Fruit fly (Drosophila melanogaster): ENCODE results near the gene CG16956.

DNA sequence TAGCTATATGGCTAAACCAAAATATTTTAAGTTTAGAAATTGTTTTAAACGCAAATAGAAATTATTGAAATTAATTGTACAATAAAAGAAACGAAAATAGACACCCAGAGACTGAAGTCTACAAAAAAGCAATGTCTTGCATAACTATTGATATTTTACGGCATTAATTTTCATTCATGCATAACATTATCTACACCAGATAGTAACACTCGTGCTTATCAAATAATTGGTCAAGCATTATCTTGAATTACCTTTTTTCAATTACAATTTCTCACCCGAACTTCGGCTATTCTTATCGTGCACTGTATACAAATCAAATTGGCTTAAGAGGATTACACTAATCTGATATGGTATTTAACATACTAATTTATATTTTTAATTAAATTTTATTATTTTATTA, 38.3 kb downstream of the CG16956 start:
- TF ChIP-seq CG7045 (GFP tag; optimal IDR thresholded peaks at IDR 0.05): no peak
- TF ChIP-seq ovo (GFP tag; optimal IDR thresholded peaks at IDR 0.05): no peak
- TF ChIP-seq toe (GFP tag; optimal IDR thresholded peaks at IDR 0.05): no peak
- TF ChIP-seq cic (GFP tag; optimal IDR thresholded peaks at IDR 0.05): peak; percentile 71
- TF ChIP-seq Hr96 (GFP tag; optimal IDR thresholded peaks at IDR 0.05): no peak
- TF ChIP-seq bab1 (GFP tag; optimal IDR thresholded peaks at IDR 0.05): no peak
- no peak for TF ChIP-seq cnc (optimal IDR thresholded peaks at IDR 0.05)
